Fruit fly (Drosophila melanogaster) whole organism, pupa: ENCODE data around the gene Hsp70Ab.

Experiments used
- CG12605 ChIP-seq: fragments of 200-800 bp; sonication (Bioruptor generic); IDR thresholded peaks from 2 replicates; pipeline ENCODE4 v1.3.6; 2022; ENCODE audit warnings: missing biosample characterization, missing genetic modification characterization
- CG14655 ChIP-seq: fragments of 200-800 bp; sonication (Bioruptor generic); optimal IDR thresholded peaks from 3 replicates; lab custom pipeline; 2017; ENCODE audit warnings: mild to moderate bottlenecking, missing biosample characterization, missing genetic modification reagents, missing genetic modification characterization
- CG34367 ChIP-seq: fragments of 200-800 bp; sonication (Bioruptor generic); optimal IDR thresholded peaks from 2 replicates; lab custom pipeline; 2018; ENCODE audit warnings: missing biosample characterization, mild to moderate bottlenecking, missing genetic modification characterization
- CG8159 ChIP-seq: fragments of 200-800 bp; sonication (Bioruptor generic); optimal IDR thresholded peaks from 3 replicates; lab custom pipeline; 2018; ENCODE audit warnings: missing biosample characterization, mild to moderate bottlenecking, missing genetic modification characterization, moderate library complexity
- CG8301 ChIP-seq: fragments of 200-800 bp; sonication (Bioruptor generic); optimal IDR thresholded peaks from 2 replicates; lab custom pipeline; 2018; ENCODE audit warnings: missing biosample characterization, mild to moderate bottlenecking, missing genetic modification characterization
- CG9948 ChIP-seq: fragments of 200-800 bp; sonication (Bioruptor generic); optimal IDR thresholded peaks from 2 replicates; lab custom pipeline; 2018; ENCODE audit warnings: missing biosample characterization, mild to moderate bottlenecking, missing genetic modification characterization, moderate library complexity
- D1 ChIP-seq: fragments of 200-800 bp; sonication (Bioruptor generic); optimal IDR thresholded peaks from 2 replicates; lab custom pipeline; 2018; ENCODE audit warnings: missing biosample characterization, mild to moderate bottlenecking, missing genetic modification characterization, moderate library complexity
- EcR ChIP-seq: fragments of 200-800 bp; sonication (Bioruptor generic); optimal IDR thresholded peaks from 3 replicates; lab custom pipeline; 2019; ENCODE audit warnings: missing biosample characterization, missing genetic modification characterization, mild to moderate bottlenecking, moderate library complexity, missing genetic modification reagents
- Ets98B ChIP-seq: fragments of 200-800 bp; sonication (Bioruptor generic); IDR thresholded peaks from 2 replicates; pipeline ENCODE4 v1.3.6; 2022; ENCODE audit warnings: missing biosample characterization, missing genetic modification characterization
- Pif1A ChIP-seq: fragments of 200-800 bp; sonication (Bioruptor generic); optimal IDR thresholded peaks from 3 replicates; lab custom pipeline; 2016; ENCODE audit warnings: missing biosample characterization, missing genetic modification characterization
- Pif1B ChIP-seq: fragments of 200-800 bp; sonication (Bioruptor generic); optimal IDR thresholded peaks from 3 replicates; lab custom pipeline; 2016; ENCODE audit warnings: missing biosample characterization, missing genetic modification characterization
- fd96Ca ChIP-seq: fragments of 200-800 bp; sonication (Bioruptor generic); IDR thresholded peaks from 3 replicates; pipeline ENCODE4 v1.3.6; 2022; ENCODE audit warnings: missing biosample characterization, missing genetic modification characterization
- gl ChIP-seq: fragments of 200-800 bp; sonication (Bioruptor generic); optimal IDR thresholded peaks from 2 replicates; lab custom pipeline; 2018; ENCODE audit warnings: missing biosample characterization, mild to moderate bottlenecking, missing genetic modification characterization
- rn ChIP-seq: fragments of 200-800 bp; sonication (Bioruptor generic); IDR thresholded peaks from 2 replicates; pipeline ENCODE4 v1.3.6; 2022; ENCODE audit warnings: missing biosample characterization, missing genetic modification characterization

dm6 chr3R:11949387-11950029 lies 8.8 kb upstream of the Hsp70Ab start, which contains the start of gene CG31211:
- TF ChIP-seq rn (GFP tag; lab: Robert Waterston, UW): no peak
- TF ChIP-seq Pif1A (GFP tag; lab: Kevin White, UChicago): no peak
- no peak for TF ChIP-seq fd96Ca (GFP tag; lab: Robert Waterston, UW)
- no peak for TF ChIP-seq CG8301 (tag; lab: Kevin White, UChicago)
- no peak for TF ChIP-seq Pif1B (GFP tag; lab: Kevin White, UChicago)
- no peak for TF ChIP-seq CG12605 (GFP tag; lab: Robert Waterston, UW)
- TF ChIP-seq gl (tag; lab: Kevin White, UChicago): no peak
- TF ChIP-seq CG14655: no peak
- no peak for TF ChIP-seq EcR
- no peak for TF ChIP-seq Ets98B (GFP tag; lab: Robert Waterston, UW)
- no peak for TF ChIP-seq CG34367 (tag; lab: Kevin White, UChicago)
- no peak for TF ChIP-seq CG9948
- TF ChIP-seq D1: no peak
- TF ChIP-seq CG8159: no peak
